Worm (Caenorhabditis elegans) whole organism, mixed stage, embryonic: ENCODE results near the gene C17G10.7.
A peak's percentile ranks its signal among the peaks of the same experiment; 100 is the strongest.

Experiments
- M03D4.4 ChIP-seq: sonication (generic microtip); optimal IDR thresholded peaks from 2 replicates; lab custom pipeline; 2017; ENCODE audit warnings: mild to moderate bottlenecking, missing genetic modification characterization, missing compliant biosample characterization
- bed-3 ChIP-seq: fragments of 200-800 bp; sonication (Bioruptor generic); optimal IDR thresholded peaks from 3 replicates; lab custom pipeline; 2018; ENCODE audit warnings: mild to moderate bottlenecking, missing genetic modification characterization, moderate library complexity, missing compliant biosample characterization
- blmp-1 ChIP-seq: fragments of 150-350 bp; optimal IDR thresholded peaks from 2 replicates; lab custom pipeline; 2014; ENCODE audit warnings: missing biosample characterization, missing genetic modification characterization
- ceh-39 ChIP-seq: fragments of 150-350 bp; optimal IDR thresholded peaks from 2 replicates; lab custom pipeline; 2014; ENCODE audit warnings: missing biosample characterization, missing genetic modification characterization
- ceh-43 ChIP-seq: fragments of 200-800 bp; sonication (Bioruptor generic); optimal IDR thresholded peaks from 2 replicates; lab custom pipeline; 2018; ENCODE audit warnings: mild to moderate bottlenecking, missing genetic modification characterization, moderate library complexity, missing compliant biosample characterization
- ces-1 ChIP-seq: fragments of 150-350 bp; optimal IDR thresholded peaks from 2 replicates; lab custom pipeline; 2014; ENCODE audit warnings: missing biosample characterization, missing genetic modification reagents, missing genetic modification characterization
- cnd-1 ChIP-seq: fragments of 200-800 bp; sonication (Bioruptor generic); optimal IDR thresholded peaks from 2 replicates; lab custom pipeline; 2018; ENCODE audit warnings: mild to moderate bottlenecking, missing genetic modification characterization, missing compliant biosample characterization
- drap-1 ChIP-seq: fragments of 200-800 bp; sonication (Bioruptor generic); optimal IDR thresholded peaks from 3 replicates; lab custom pipeline; 2018; ENCODE audit warnings: mild to moderate bottlenecking, missing genetic modification characterization, missing compliant biosample characterization
- elt-1 ChIP-seq: sonication (generic microtip); optimal IDR thresholded peaks from 2 replicates; lab custom pipeline; 2017; ENCODE audit warnings: missing genetic modification characterization, mild to moderate bottlenecking, missing compliant biosample characterization, antibody characterized with exemption, moderate library complexity, borderline replicate concordance; ENCODE audit not compliant: insufficient read depth
- elt-3 ChIP-seq: fragments of 150-350 bp; optimal IDR thresholded peaks from 2 replicates; lab custom pipeline; 2014; ENCODE audit warnings: missing biosample characterization, missing genetic modification characterization
- flh-1 ChIP-seq: fragments of 200-800 bp; sonication (Bioruptor generic); optimal IDR thresholded peaks from 2 replicates; lab custom pipeline; 2018; ENCODE audit warnings: mild to moderate bottlenecking, missing genetic modification characterization, moderate library complexity, missing compliant biosample characterization
- ham-2 ChIP-seq: fragments of 200-800 bp; sonication (Bioruptor generic); optimal IDR thresholded peaks from 2 replicates; lab custom pipeline; 2018; ENCODE audit warnings: mild to moderate bottlenecking, missing genetic modification characterization, missing compliant biosample characterization
- hlh-1 ChIP-seq: fragments of 150-350 bp; optimal IDR thresholded peaks from 2 replicates; lab custom pipeline; 2014; ENCODE audit warnings: missing biosample characterization, missing genetic modification reagents, missing genetic modification characterization
- lin-13 ChIP-seq: fragments of 150-350 bp; optimal IDR thresholded peaks from 2 replicates; lab custom pipeline; 2014; ENCODE audit warnings: missing biosample characterization, missing genetic modification characterization
- lin-32 ChIP-seq: fragments of 200-800 bp; sonication (Bioruptor generic); optimal IDR thresholded peaks from 2 replicates; lab custom pipeline; 2018; ENCODE audit warnings: mild to moderate bottlenecking, missing genetic modification characterization, missing compliant biosample characterization
- lsy-2 ChIP-seq: fragments of 150-350 bp; optimal IDR thresholded peaks from 2 replicates; lab custom pipeline; 2014; ENCODE audit warnings: missing biosample characterization, missing genetic modification characterization
- mab-5 ChIP-seq: fragments of 150-350 bp; optimal IDR thresholded peaks from 2 replicates; lab custom pipeline; 2014; ENCODE audit warnings: missing biosample characterization, missing genetic modification characterization
- mep-1 ChIP-seq: fragments of 150-350 bp; optimal IDR thresholded peaks from 2 replicates; lab custom pipeline; 2017; ENCODE audit warnings: missing biosample characterization, missing genetic modification reagents, missing genetic modification characterization, inconsistent platforms
- nhr-12 ChIP-seq: fragments of 150-350 bp; optimal IDR thresholded peaks from 2 replicates; lab custom pipeline; 2014; ENCODE audit warnings: missing biosample characterization, missing genetic modification characterization
- nhr-2 ChIP-seq: fragments of 150-350 bp; optimal IDR thresholded peaks from 2 replicates; lab custom pipeline; 2014; ENCODE audit warnings: missing biosample characterization, missing genetic modification characterization
- nhr-237 ChIP-seq: fragments of 150-350 bp; optimal IDR thresholded peaks from 2 replicates; lab custom pipeline; 2014; ENCODE audit warnings: missing biosample characterization, missing genetic modification characterization
- nhr-28 ChIP-seq: fragments of 150-350 bp; optimal IDR thresholded peaks from 2 replicates; lab custom pipeline; 2014; ENCODE audit warnings: missing biosample characterization, missing genetic modification characterization
- nhr-76 ChIP-seq: sonication (generic microtip); optimal IDR thresholded peaks from 2 replicates; lab custom pipeline; 2017; ENCODE audit warnings: missing biosample characterization, missing genetic modification characterization
- pha-4 ChIP-seq: fragments of 150-350 bp; optimal IDR thresholded peaks from 2 replicates; lab custom pipeline; 2018; ENCODE audit warnings: missing biosample characterization, missing genetic modification reagents, missing genetic modification characterization
- snpc-4 ChIP-seq: fragments of 150-350 bp; optimal IDR thresholded peaks from 2 replicates; lab custom pipeline; 2014; ENCODE audit warnings: missing biosample characterization, missing genetic modification characterization
- sptf-1 ChIP-seq: sonication (generic microtip); optimal IDR thresholded peaks from 2 replicates; lab custom pipeline; 2017; ENCODE audit warnings: mild to moderate bottlenecking, missing genetic modification characterization, moderate library complexity, missing compliant biosample characterization
- tbx-8 ChIP-seq: fragments of 200-800 bp; sonication (Bioruptor generic); optimal IDR thresholded peaks from 2 replicates; lab custom pipeline; 2018; ENCODE audit warnings: mild to moderate bottlenecking, missing genetic modification characterization, moderate library complexity, missing compliant biosample characterization
- unc-120 ChIP-seq: sonication (generic microtip); optimal IDR thresholded peaks from 2 replicates; lab custom pipeline; 2017; ENCODE audit warnings: missing genetic modification characterization, missing compliant biosample characterization; ENCODE audit not compliant: poor library complexity, severe bottlenecking
- unc-39 ChIP-seq: fragments of 150-350 bp; optimal IDR thresholded peaks from 2 replicates; lab custom pipeline; 2014; ENCODE audit warnings: missing biosample characterization, missing genetic modification characterization
- unc-62 ChIP-seq: fragments of 150-350 bp; optimal IDR thresholded peaks from 2 replicates; lab custom pipeline; 2014; ENCODE audit warnings: missing biosample characterization, missing genetic modification reagents, missing genetic modification characterization
- zip-8 ChIP-seq: fragments of 150-350 bp; optimal IDR thresholded peaks from 2 replicates; lab custom pipeline; 2014; ENCODE audit warnings: missing biosample characterization, missing genetic modification characterization
- ztf-11 ChIP-seq: fragments of 150-350 bp; optimal IDR thresholded peaks from 2 replicates; lab custom pipeline; 2014; ENCODE audit warnings: missing biosample characterization, missing genetic modification characterization

C17G10.7 gene

DNA sequence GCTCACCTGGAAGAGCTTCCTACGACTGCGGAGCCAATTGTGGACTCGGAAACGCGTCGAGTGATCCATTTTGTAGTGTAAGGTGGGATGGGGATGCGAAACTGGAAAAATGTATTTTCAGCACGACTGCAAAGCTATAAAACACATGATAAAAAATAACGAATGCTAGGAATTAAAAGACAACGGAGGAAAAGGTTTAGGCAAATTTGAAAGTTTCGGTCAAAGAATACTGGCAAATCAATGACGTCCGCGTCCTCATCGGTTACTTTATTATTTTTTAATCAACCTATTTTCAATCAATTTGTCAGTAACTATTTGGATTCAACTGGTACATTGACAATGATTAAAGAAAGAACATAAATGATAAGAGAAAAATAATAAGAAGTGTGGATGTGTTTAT, at the start of gene C17G10.7:
TSS of gene C17G10.7 (minus strand) at position 101 of the 400 bp plus-strand sequence.
- TF ChIP-seq unc-120 (tag; lab: Kevin White, UChicago): no peak
- TF ChIP-seq nhr-237 (tag; lab: Kevin White, UChicago): no peak
- no peak for TF ChIP-seq ham-2

DNA sequence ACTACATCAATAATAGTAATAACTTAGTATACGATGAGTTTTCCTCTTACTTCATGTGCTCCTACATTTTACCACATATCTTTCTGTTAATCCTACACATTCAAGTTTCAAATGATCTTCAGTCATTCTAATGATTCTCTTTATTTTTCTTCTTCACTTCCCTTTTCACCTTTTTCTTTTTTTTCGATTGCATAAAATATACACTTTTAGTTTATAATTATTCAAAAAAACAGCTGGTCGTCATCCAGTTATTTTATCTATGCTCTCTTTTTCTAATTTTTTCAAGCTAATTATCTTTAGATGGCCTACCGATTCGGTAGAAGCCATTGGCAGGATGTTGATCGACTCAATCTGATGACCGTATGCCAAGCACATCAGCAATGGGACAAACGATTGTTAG, 46.6 kb upstream of the C17G10.7 start, which contains the start of gene F59E12.1:
TSS of gene F59E12.1 (plus strand) at position 301 of the 400 bp plus-strand sequence.
- TF ChIP-seq tbx-8 (GFP tag; lab: Kevin White, UChicago) (no peak), nhr-76 (tag; lab: Kevin White, UChicago) (no peak), lin-32 (no peak), blmp-1 (tag; lab: Kevin White, UChicago) (no peak), ceh-39 (tag; lab: Kevin White, UChicago) (no peak), ztf-11 (tag; lab: Kevin White, UChicago) (no peak), hlh-1 (tag; lab: Kevin White, UChicago) (no peak), lin-13 (tag; lab: Kevin White, UChicago) (no peak), ceh-43 (GFP tag; lab: Kevin White, UChicago) (no peak), nhr-28 (tag; lab: Kevin White, UChicago) (no peak), sptf-1 (tag; lab: Kevin White, UChicago) (no peak), drap-1 (no peak), cnd-1 (tag; lab: Kevin White, UChicago) (no peak), elt-1 (tag; lab: Kevin White, UChicago) (no peak), lsy-2 (tag; lab: Kevin White, UChicago) (no peak), mep-1 (tag; lab: Kevin White, UChicago) (no peak)

DNA sequence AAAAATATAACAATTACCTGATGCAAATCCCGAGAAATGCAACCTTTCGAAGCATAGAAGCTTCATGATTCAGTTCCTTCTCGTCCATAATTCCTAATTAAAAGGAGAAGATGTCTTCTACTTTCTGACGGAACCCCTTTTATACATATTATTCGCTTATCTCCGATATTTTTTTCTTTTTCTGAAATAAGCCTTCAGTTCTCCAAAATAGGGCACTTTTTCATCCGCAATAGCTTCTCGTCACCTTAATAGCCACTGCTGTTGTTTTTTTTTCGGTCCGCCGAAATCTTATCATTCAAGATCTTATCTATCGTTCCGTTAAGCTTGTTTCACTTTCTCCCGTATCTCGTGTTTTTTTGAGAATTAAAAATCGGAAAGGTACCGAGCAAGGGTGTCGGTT, 44.7 kb upstream of the C17G10.7 start, which contains the start of gene bli-2:
TSS of gene bli-2 (minus strand) at position 101 of the 400 bp plus-strand sequence.
- TF ChIP-seq elt-1 (tag; lab: Kevin White, UChicago) (no peak), nhr-2 (no peak), lsy-2 (tag; lab: Kevin White, UChicago) (no peak), lin-32 (no peak), unc-39 (no peak), nhr-76 (tag; lab: Kevin White, UChicago) (no peak), elt-3 (tag; lab: Kevin White, UChicago) (no peak), mep-1 (tag; lab: Kevin White, UChicago) (no peak), pha-4 (tag; lab: Kevin White, UChicago) (no peak), ceh-39 (tag; lab: Kevin White, UChicago) (no peak), ztf-11 (tag; lab: Kevin White, UChicago) (no peak)

DNA sequence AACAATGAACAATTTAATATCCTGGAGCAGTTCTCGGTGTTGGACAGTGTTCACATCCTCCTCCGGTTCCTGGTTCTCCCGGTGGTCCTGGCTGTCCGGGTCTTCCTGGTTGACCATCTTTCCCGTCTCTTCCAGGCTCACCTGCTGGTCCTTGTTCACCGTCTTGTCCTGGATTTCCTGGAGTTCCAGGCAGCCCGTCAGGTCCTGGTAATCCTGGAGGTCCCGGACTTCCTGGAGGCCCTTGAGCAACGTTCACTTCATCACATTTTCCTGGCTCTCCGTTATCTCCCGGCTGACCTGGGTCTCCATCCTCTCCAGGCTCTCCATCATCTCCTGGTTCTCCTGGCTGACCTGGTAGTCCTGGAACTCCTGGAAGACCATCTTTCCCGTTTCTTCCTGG, 43.8 kb upstream of the C17G10.7 start:
- TF ChIP-seq unc-120 (tag; lab: Kevin White, UChicago) (no peak), nhr-28 (tag; lab: Kevin White, UChicago) (no peak), nhr-12 (tag; lab: Kevin White, UChicago) (no peak), mep-1 (tag; lab: Kevin White, UChicago) (no peak), blmp-1 (tag; lab: Kevin White, UChicago) (no peak), elt-1 (tag; lab: Kevin White, UChicago) (no peak), cnd-1 (tag; lab: Kevin White, UChicago) (no peak), snpc-4 (no peak), hlh-1 (tag; lab: Kevin White, UChicago) (no peak), nhr-237 (tag; lab: Kevin White, UChicago) (no peak), pha-4 (tag; lab: Kevin White, UChicago) (no peak), ztf-11 (tag; lab: Kevin White, UChicago) (no peak), lsy-2 (tag; lab: Kevin White, UChicago) (no peak), unc-62 (GFP tag; lab: Kevin White, UChicago) (no peak), ceh-43 (GFP tag; lab: Kevin White, UChicago) (no peak), lin-13 (tag; lab: Kevin White, UChicago) (no peak)

DNA sequence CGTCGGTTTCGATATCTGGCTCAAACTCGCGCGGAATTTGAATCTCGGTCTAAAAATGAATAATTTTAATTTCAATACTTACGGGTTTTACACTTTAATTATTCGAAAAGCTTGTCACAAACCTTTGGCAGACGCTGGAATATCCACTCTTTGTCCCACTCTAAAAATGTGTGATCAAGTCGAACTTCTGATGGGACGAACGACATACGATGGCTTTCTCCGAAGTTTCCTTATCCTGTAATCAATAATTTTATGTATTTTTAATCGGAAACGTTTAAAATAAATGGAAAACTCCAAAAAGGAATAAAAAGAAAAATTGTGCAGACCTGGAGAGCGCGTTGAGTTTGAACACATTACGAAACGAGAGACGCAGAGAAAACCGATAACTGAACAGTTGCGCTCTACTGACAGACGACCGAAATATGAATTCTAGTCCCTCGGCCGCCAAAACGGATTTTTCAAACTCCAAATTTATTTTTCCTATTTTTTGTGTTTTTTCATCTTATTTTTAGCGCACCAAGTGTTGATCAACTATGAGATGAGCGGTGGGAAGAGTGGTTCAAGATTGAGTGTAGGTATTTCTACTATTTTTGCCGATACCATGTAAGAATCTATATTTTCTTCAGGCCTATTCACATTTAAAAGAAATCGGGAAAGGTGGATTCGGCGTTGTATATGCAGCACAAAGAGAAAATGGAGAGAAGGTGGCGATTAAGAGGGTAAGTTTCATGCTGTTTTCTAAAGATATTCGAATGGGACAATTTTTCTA, 41.8 kb upstream of the C17G10.7 start, which contains the start of the genes sam-4, F59E12.17 and zyg-1:
TSS of gene sam-4 (minus strand) at position 51 of the 769 bp plus-strand sequence.
TSS of gene F59E12.17 (minus strand) at position 235 of the 769 bp plus-strand sequence.
TSS of gene zyg-1 (plus strand) at position 513 of the 769 bp plus-strand sequence.
- TF ChIP-seq ceh-39 (tag; lab: Kevin White, UChicago) (peak; percentile 96), elt-3 (tag; lab: Kevin White, UChicago) (no peak), zip-8 (tag; lab: Kevin White, UChicago) (no peak), drap-1 (no peak), flh-1 (no peak), sptf-1 (tag; lab: Kevin White, UChicago) (peak; percentile 32), nhr-28 (tag; lab: Kevin White, UChicago) (no peak), hlh-1 (tag; lab: Kevin White, UChicago) (peak; percentile 76), cnd-1 (tag; lab: Kevin White, UChicago) (no peak), ces-1 (GFP tag; lab: Kevin White, UChicago) (no peak), nhr-237 (tag; lab: Kevin White, UChicago) (peak; percentile 40), nhr-76 (tag; lab: Kevin White, UChicago) (no peak), nhr-12 (tag; lab: Kevin White, UChicago) (no peak), ztf-11 (tag; lab: Kevin White, UChicago) (no peak), lsy-2 (tag; lab: Kevin White, UChicago) (peak; percentile 80), bed-3 (GFP tag; lab: Kevin White, UChicago) (no peak), unc-62 (GFP tag; lab: Kevin White, UChicago) (peak; percentile 1), nhr-2 (peak; percentile 23), pha-4 (tag; lab: Kevin White, UChicago) (peak; percentile 28), M03D4.4 (tag; lab: Kevin White, UChicago) (no peak), ham-2 (no peak), mep-1 (tag; lab: Kevin White, UChicago) (peak; percentile 88), lin-32 (no peak), elt-1 (tag; lab: Kevin White, UChicago) (no peak), unc-39 (no peak), snpc-4 (no peak), ceh-43 (GFP tag; lab: Kevin White, UChicago) (no peak), mab-5 (tag; lab: Kevin White, UChicago) (no peak), unc-120 (tag; lab: Kevin White, UChicago) (no peak)
